Fruit fly (Drosophila melanogaster) whole organism, embryonic: ENCODE results near the gene APC4.
A peak's percentile ranks its signal among the peaks of the same experiment; 100 is the strongest.

Source experiments
- Atf3 ChIP-seq: fragments of 200-800 bp; sonication (Bioruptor generic); optimal IDR thresholded peaks from 3 replicates; lab custom pipeline; 2016; ENCODE audit warnings: missing biosample characterization, missing genetic modification characterization
- CG10274 ChIP-seq: fragments of 200-800 bp; sonication (Bioruptor generic); optimal IDR thresholded peaks from 3 replicates; lab custom pipeline; 2017; ENCODE audit warnings: missing biosample characterization, mild to moderate bottlenecking, missing genetic modification characterization
- CG10462 ChIP-seq: fragments of 200-800 bp; sonication (Bioruptor generic); optimal IDR thresholded peaks from 2 replicates; lab custom pipeline; 2016; ENCODE audit warnings: missing biosample characterization, missing genetic modification characterization
- CG10543 ChIP-seq: fragments of 200-800 bp; sonication (Bioruptor generic); optimal IDR thresholded peaks from 3 replicates; lab custom pipeline; 2017; ENCODE audit warnings: missing biosample characterization, mild to moderate bottlenecking, missing genetic modification characterization, moderate library complexity
- CG10959 ChIP-seq: fragments of 200-800 bp; sonication (Bioruptor generic); IDR thresholded peaks from 2 replicates; pipeline ENCODE4 v1.3.6; 2022; ENCODE audit warnings: missing biosample characterization, missing genetic modification characterization
- CG11696 ChIP-seq: fragments of 200-800 bp; sonication (Bioruptor generic); IDR thresholded peaks from 2 replicates; pipeline ENCODE4 v1.3.6; 2022; ENCODE audit warnings: missing biosample characterization, missing genetic modification characterization
- CG14860 ChIP-seq: fragments of 200-800 bp; sonication (Bioruptor generic); IDR thresholded peaks from 3 replicates; pipeline ENCODE4 v1.3.6; 2022; ENCODE audit warnings: missing biosample characterization, missing genetic modification characterization; ENCODE audit not compliant: partially characterized antibody
- CG1529 ChIP-seq: fragments of 200-800 bp; sonication (Bioruptor generic); optimal IDR thresholded peaks from 3 replicates; lab custom pipeline; 2018; ENCODE audit warnings: missing biosample characterization, missing genetic modification characterization
- CG17361 ChIP-seq: fragments of 200-800 bp; sonication (Bioruptor generic); IDR thresholded peaks from 3 replicates; pipeline ENCODE4 v1.3.6; 2022; ENCODE audit warnings: missing biosample characterization, missing genetic modification characterization
- CG17802 ChIP-seq: fragments of 200-800 bp; sonication (Bioruptor generic); optimal IDR thresholded peaks from 2 replicates; lab custom pipeline; 2018; ENCODE audit warnings: missing biosample characterization, mild to moderate bottlenecking, missing genetic modification characterization, moderate library complexity
- CG18619 ChIP-seq: fragments of 200-800 bp; sonication (Bioruptor generic); optimal IDR thresholded peaks from 3 replicates; lab custom pipeline; 2017; ENCODE audit warnings: missing biosample characterization, mild to moderate bottlenecking, missing genetic modification characterization
- CG31224 ChIP-seq: fragments of 200-800 bp; sonication (Bioruptor generic); IDR thresholded peaks from 2 replicates; pipeline ENCODE4 v1.3.6; 2022; ENCODE audit warnings: missing biosample characterization, missing genetic modification characterization
- CG4282 ChIP-seq: fragments of 200-800 bp; sonication (Bioruptor generic); optimal IDR thresholded peaks from 2 replicates; lab custom pipeline; 2016; ENCODE audit warnings: missing biosample characterization, missing genetic modification characterization
- CG4617 ChIP-seq: fragments of 200-800 bp; sonication (Bioruptor generic); optimal IDR thresholded peaks from 3 replicates; lab custom pipeline; 2016; ENCODE audit warnings: missing biosample characterization, missing genetic modification characterization, borderline replicate concordance
- CG4854 ChIP-seq: fragments of 200-800 bp; sonication (Bioruptor generic); optimal IDR thresholded peaks from 2 replicates; lab custom pipeline; 2016; ENCODE audit warnings: missing biosample characterization, missing genetic modification characterization, inconsistent platforms
- CG6175 ChIP-seq: fragments of 200-800 bp; sonication (Bioruptor generic); IDR thresholded peaks from 3 replicates; pipeline ENCODE4 v1.3.6; 2022; ENCODE audit warnings: missing biosample characterization, missing genetic modification characterization
- CG7839 ChIP-seq: fragments of 200-800 bp; sonication (Bioruptor generic); optimal IDR thresholded peaks from 3 replicates; lab custom pipeline; 2018; ENCODE audit warnings: missing biosample characterization, mild to moderate bottlenecking, missing genetic modification characterization, moderate library complexity
- CG8089 ChIP-seq: fragments of 200-800 bp; sonication (Bioruptor generic); optimal IDR thresholded peaks from 3 replicates; lab custom pipeline; 2016; ENCODE audit warnings: missing biosample characterization, missing genetic modification characterization
- CG8359 ChIP-seq: fragments of 200-800 bp; sonication (Bioruptor generic); optimal IDR thresholded peaks from 2 replicates; lab custom pipeline; 2017; ENCODE audit warnings: missing biosample characterization, mild to moderate bottlenecking, missing genetic modification characterization, borderline replicate concordance
- CG8924 ChIP-seq: fragments of 200-800 bp; optimal IDR thresholded peaks from 3 replicates; lab custom pipeline; 2019; ENCODE audit warnings: missing biosample characterization, mild to moderate bottlenecking, missing genetic modification characterization, moderate library complexity
- CG9932 ChIP-seq: fragments of 200-800 bp; sonication (Bioruptor generic); IDR thresholded peaks from 2 replicates; pipeline ENCODE4 v1.3.6; 2022; ENCODE audit warnings: missing biosample characterization, missing genetic modification characterization
- Dbx ChIP-seq: fragments of 200-800 bp; sonication (Bioruptor generic); IDR thresholded peaks from 3 replicates; pipeline ENCODE4 v1.3.6; 2022; ENCODE audit warnings: missing biosample characterization, missing genetic modification characterization
- Dref ChIP-seq: fragments of 200-800 bp; sonication (Bioruptor generic); IDR thresholded peaks from 2 replicates; pipeline ENCODE4 v1.3.6; 2022; ENCODE audit warnings: missing biosample characterization, missing genetic modification characterization
- ERR ChIP-seq: fragments of 200-800 bp; sonication (Bioruptor generic); optimal IDR thresholded peaks from 2 replicates; lab custom pipeline; 2016; ENCODE audit warnings: missing biosample characterization, missing genetic modification characterization
- Hand ChIP-seq: fragments of 200-800 bp; sonication (Bioruptor generic); optimal IDR thresholded peaks from 2 replicates; lab custom pipeline; 2017; ENCODE audit warnings: mild to moderate bottlenecking, missing biosample characterization, missing genetic modification reagents, missing genetic modification characterization
- Jarid2 ChIP-seq: fragments of 200-800 bp; sonication (Bioruptor generic); optimal IDR thresholded peaks from 3 replicates; lab custom pipeline; 2017; ENCODE audit warnings: mild to moderate bottlenecking, missing biosample characterization, missing genetic modification reagents, missing genetic modification characterization
- Neu2 ChIP-seq: fragments of 200-800 bp; sonication (Bioruptor generic); optimal IDR thresholded peaks from 3 replicates; lab custom pipeline; 2016; ENCODE audit warnings: missing biosample characterization, missing genetic modification characterization, borderline replicate concordance
- Nf-YC ChIP-seq: fragments of 200-800 bp; optimal IDR thresholded peaks from 3 replicates; lab custom pipeline; 2019; ENCODE audit warnings: missing biosample characterization, mild to moderate bottlenecking, missing genetic modification characterization, moderate library complexity
- Sin3A ChIP-seq: fragments of >200 bp; optimal IDR thresholded peaks from 2 replicates; lab custom pipeline; 2018
- Trl ChIP-seq, 3 experiments: fragments of >200 bp in 2 of 3; fragments of 200-800 bp in 1 of 3; sonication (Bioruptor generic) in 1 of 3; optimal IDR thresholded peaks; 2 replicates in 1 of 3; 3 replicates in 2 of 3; lab custom pipeline; 2016 to 2017; ENCODE audit warnings: missing biosample characterization in 1 of 3, missing genetic modification characterization in 1 of 3
- ara ChIP-seq: fragments of 200-800 bp; sonication (Bioruptor generic); IDR thresholded peaks from 2 replicates; pipeline ENCODE4 v1.3.6; 2022; ENCODE audit warnings: missing biosample characterization, missing genetic modification characterization
- crol ChIP-seq: fragments of 200-800 bp; sonication (Bioruptor generic); IDR thresholded peaks from 2 replicates; pipeline ENCODE4 v1.3.6; 2022; ENCODE audit warnings: missing biosample characterization, missing genetic modification characterization
- disco-r ChIP-seq: fragments of 200-800 bp; sonication (Bioruptor generic); optimal IDR thresholded peaks from 2 replicates; lab custom pipeline; 2016; ENCODE audit warnings: missing biosample characterization, missing genetic modification characterization
- dm ChIP-seq: fragments of 200-800 bp; sonication (Bioruptor generic); optimal IDR thresholded peaks from 3 replicates; lab custom pipeline; 2016; ENCODE audit warnings: missing biosample characterization, missing genetic modification characterization
- dpn ChIP-seq, 2 experiments: fragments of 200-800 bp; sonication (Bioruptor generic); optimal IDR thresholded peaks; 3 replicates each; lab custom pipeline; 2016; ENCODE audit warnings: missing biosample characterization in 2 of 2, missing genetic modification characterization in 2 of 2
- fd102C ChIP-seq: fragments of 200-800 bp; sonication (Bioruptor generic); optimal IDR thresholded peaks from 2 replicates; lab custom pipeline; 2018; ENCODE audit warnings: missing biosample characterization, mild to moderate bottlenecking, missing genetic modification characterization, moderate library complexity
- her ChIP-seq: fragments of 200-800 bp; sonication (Bioruptor generic); optimal IDR thresholded peaks from 2 replicates; lab custom pipeline; 2016; ENCODE audit warnings: missing biosample characterization, missing genetic modification characterization
- ind ChIP-seq: fragments of 200-800 bp; sonication (Bioruptor generic); optimal IDR thresholded peaks from 3 replicates; lab custom pipeline; 2016; ENCODE audit warnings: missing biosample characterization, missing genetic modification characterization
- insv ChIP-seq, 2 experiments: fragments of 200-800 bp; sonication (Bioruptor generic); optimal IDR thresholded peaks; 3 replicates each; lab custom pipeline; 2016 to 2018; ENCODE audit warnings: missing biosample characterization in 2 of 2, missing genetic modification characterization in 2 of 2
- inv ChIP-seq: fragments of 200-800 bp; sonication (Bioruptor generic); IDR thresholded peaks from 2 replicates; pipeline ENCODE4 v1.3.6; 2022; ENCODE audit warnings: missing biosample characterization, missing genetic modification characterization; ENCODE audit not compliant: partially characterized antibody
- ken ChIP-seq: fragments of 200-800 bp; sonication (Bioruptor generic); IDR thresholded peaks from 3 replicates; pipeline ENCODE4 v1.3.6; 2022; ENCODE audit warnings: missing biosample characterization, missing genetic modification characterization
- klu ChIP-seq: fragments of 200-800 bp; sonication (Bioruptor generic); IDR thresholded peaks from 2 replicates; pipeline ENCODE4 v1.3.6; 2022; ENCODE audit warnings: missing biosample characterization, missing genetic modification characterization
- kni ChIP-seq: fragments of 200-800 bp; sonication (Bioruptor generic); optimal IDR thresholded peaks from 3 replicates; lab custom pipeline; 2017; ENCODE audit warnings: mild to moderate bottlenecking, missing biosample characterization, missing genetic modification reagents, missing genetic modification characterization
- nerfin-1 ChIP-seq: fragments of 200-800 bp; sonication (Bioruptor generic); optimal IDR thresholded peaks from 3 replicates; lab custom pipeline; 2019; ENCODE audit warnings: missing biosample characterization, mild to moderate bottlenecking, missing genetic modification characterization, moderate library complexity
- salm ChIP-seq: fragments of 200-800 bp; sonication (Bioruptor generic); optimal IDR thresholded peaks from 2 replicates; lab custom pipeline; 2018; ENCODE audit warnings: missing biosample characterization, mild to moderate bottlenecking, missing genetic modification characterization
- seq ChIP-seq: fragments of 200-800 bp; sonication (Bioruptor generic); IDR thresholded peaks from 2 replicates; pipeline ENCODE4 v1.3.6; 2022; ENCODE audit warnings: missing biosample characterization, missing genetic modification characterization
- sna ChIP-seq: fragments of 200-800 bp; sonication (Bioruptor generic); IDR thresholded peaks from 2 replicates; pipeline ENCODE4 v1.3.6; 2022; ENCODE audit warnings: missing biosample characterization, missing genetic modification characterization; ENCODE audit not compliant: partially characterized antibody
- tgo ChIP-seq: fragments of 200-800 bp; sonication (Bioruptor generic); IDR thresholded peaks from 3 replicates; pipeline ENCODE4 v1.3.6; 2022; ENCODE audit warnings: missing biosample characterization, missing genetic modification characterization
- tna ChIP-seq: fragments of 200-800 bp; sonication (Bioruptor generic); IDR thresholded peaks from 2 replicates; pipeline ENCODE4 v1.3.6; 2022; ENCODE audit warnings: missing biosample characterization, missing genetic modification characterization; ENCODE audit not compliant: partially characterized antibody
- trh ChIP-seq: fragments of 200-800 bp; sonication (Bioruptor generic); optimal IDR thresholded peaks from 2 replicates; lab custom pipeline; 2016; ENCODE audit warnings: missing biosample characterization, missing genetic modification characterization

Gene APC4

DNA sequence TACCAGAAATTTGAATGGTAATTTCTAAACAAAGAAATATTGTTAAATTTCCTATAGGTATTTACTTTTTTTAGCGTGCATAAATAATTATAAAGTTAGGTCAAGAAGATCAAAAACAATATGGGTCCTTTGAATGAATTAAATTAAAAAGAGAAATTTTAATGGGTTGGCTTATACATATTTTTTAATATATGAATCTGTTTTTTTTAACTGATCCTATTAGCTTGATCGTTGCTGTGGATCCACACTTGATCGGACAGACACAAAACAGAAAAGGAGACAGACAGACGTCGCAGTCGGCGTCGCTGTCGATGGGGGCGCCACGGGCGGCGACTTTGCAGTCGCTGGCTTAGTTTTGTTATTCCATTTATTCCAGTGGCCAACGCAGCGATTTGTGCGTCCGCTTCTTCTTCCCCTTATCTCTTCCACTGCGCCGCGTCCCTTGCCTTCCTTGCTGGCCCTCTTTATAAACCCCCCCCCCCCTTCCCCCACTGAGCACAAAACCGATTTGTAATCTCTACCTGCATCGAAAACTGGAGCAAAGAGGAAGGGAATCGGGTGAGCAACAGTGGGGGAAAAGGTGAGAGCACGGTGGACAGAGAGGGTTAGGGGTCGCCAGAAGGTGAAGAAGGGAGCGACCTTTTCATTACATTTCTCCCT is 34.9 kb upstream of the APC4 start (continued):
- TF ChIP-seq crol (GFP tag; lab: Robert Waterston, UW) (peak; percentile 99), kni (GFP tag; lab: Kevin White, UChicago) (peak; percentile 100), Dref (GFP tag; lab: Robert Waterston, UW) (no peak), disco-r (GFP tag; lab: Kevin White, UChicago) (no peak), CG10543 (GFP tag; lab: Kevin White, UChicago) (no peak), inv (GFP tag; lab: Robert Waterston, UW) (no peak), CG4854 (no peak), CG4617 (GFP tag; lab: Kevin White, UChicago) (no peak), Neu2 (no peak), CG17802 (tag; lab: Kevin White, UChicago) (no peak), her (no peak), CG17361 (GFP tag; lab: Robert Waterston, UW) (peak; percentile 85), Sin3A (lab: Kevin White, UChicago) (no peak), Jarid2 (peak; percentile 22), ken (peak; percentile 45; the same call in 1 of the 3 replicates), seq (GFP tag; lab: Robert Waterston, UW) (no peak), insv (GFP tag; optimal IDR thresholded peaks at IDR 0.05; lab: Kevin White, UChicago) (no peak), tna (no peak), dpn (GFP tag; optimal IDR thresholded peaks at IDR 0.05; lab: Kevin White, UChicago) (peak in 1 of 2 experiments; percentile 50), Hand (GFP tag; lab: Kevin White, UChicago) (no peak), CG1529 (peak; percentile 73), CG8089 (GFP tag; lab: Kevin White, UChicago) (no peak), CG14860 (no peak), CG18619 (peak; percentile 31), klu (GFP tag; lab: Robert Waterston, UW) (no peak), Nf-YC (tag; lab: Kevin White, UChicago) (peak; percentile 55), CG31224 (no peak), CG9932 (GFP tag; lab: Robert Waterston, UW) (no peak), trh (GFP tag; lab: Kevin White, UChicago) (no peak), CG10959 (GFP tag; lab: Robert Waterston, UW) (no peak; the same call in 1 of the 2 replicates), nerfin-1 (peak; percentile 72), CG11696 (GFP tag; lab: Robert Waterston, UW) (peak; percentile 94), Dbx (no peak), Trl (optimal IDR thresholded peaks at IDR 0.05; lab: Kevin White, UChicago) (peak in 1 of 2 experiments; percentile 8), Trl (GFP tag; optimal IDR thresholded peaks at IDR 0.05; lab: Kevin White, UChicago) (no peak), sna (GFP tag; lab: Robert Waterston, UW) (no peak), CG8359 (GFP tag; lab: Kevin White, UChicago) (no peak), CG6175 (no peak), CG4282 (GFP tag; lab: Kevin White, UChicago) (no peak), CG10274 (GFP tag; lab: Kevin White, UChicago) (no peak), CG10462 (no peak), ERR (GFP tag; lab: Kevin White, UChicago) (no peak), CG8924 (peak; percentile 85), Atf3 (GFP tag; lab: Kevin White, UChicago) (no peak), ara (GFP tag; lab: Robert Waterston, UW) (peak; percentile 62; the same call in 1 of the 2 replicates), fd102C (GFP tag; lab: Kevin White, UChicago) (no peak), CG7839 (peak; percentile 82), tgo (GFP tag; lab: Robert Waterston, UW) (peak; percentile 31; the same call in 1 of the 3 replicates), ind (peak; percentile 34), salm (peak; percentile 70), dm (GFP tag; lab: Kevin White, UChicago) (no peak)
